Worm (Caenorhabditis elegans) whole organism, young adult: ENCODE results near the gene pqn-32.

Source experiments
- F39B2.1 ChIP-seq: fragments of 200-800 bp; sonication (Bioruptor generic); IDR thresholded peaks from 2 replicates; pipeline ENCODE4 v1.3.6; 2022; ENCODE audit warnings: missing genetic modification reagents, missing genetic modification characterization, missing compliant biosample characterization
- F55B11.4 ChIP-seq: sonication (generic microtip); optimal IDR thresholded peaks from 2 replicates; lab custom pipeline; 2016; ENCODE audit warnings: missing compliant biosample characterization, missing genetic modification characterization, borderline replicate concordance; ENCODE audit not compliant: insufficient read depth
- aptf-3 ChIP-seq: fragments of 200-800 bp; sonication (Bioruptor generic); IDR thresholded peaks from 2 replicates; pipeline ENCODE4 v1.3.6; 2022; ENCODE audit warnings: missing genetic modification characterization, missing compliant biosample characterization
- attf-6 ChIP-seq: fragments of 200-800 bp; sonication (Bioruptor generic); IDR thresholded peaks from 2 replicates; pipeline ENCODE4 v1.3.6; 2022; ENCODE audit warnings: missing genetic modification reagents, missing genetic modification characterization, missing compliant biosample characterization
- ceh-91 ChIP-seq: fragments of 200-800 bp; sonication (Bioruptor generic); IDR thresholded peaks from 2 replicates; pipeline ENCODE4 v1.3.6; 2022; ENCODE audit warnings: missing genetic modification reagents, missing genetic modification characterization, missing compliant biosample characterization
- hlh-12 ChIP-seq: sonication (generic microtip); optimal IDR thresholded peaks from 2 replicates; lab custom pipeline; 2016; ENCODE audit warnings: missing genetic modification characterization, missing compliant biosample characterization
- snpc-4 ChIP-seq, 5 experiments: fragments of 150-350 bp in 1 of 5; sonication (generic microtip) in 4 of 5; optimal IDR thresholded peaks; 2 replicates each; lab custom pipeline; 2014 to 2018; ENCODE audit warnings: missing genetic modification characterization in 5 of 5, missing biosample characterization in 3 of 5, antibody characterized with exemption in 2 of 5, mild to moderate bottlenecking in 2 of 5, missing compliant biosample characterization in 2 of 5, missing genotype in 2 of 5, moderate library complexity in 2 of 5, missing genetic modification reagents in 1 of 5

DNA sequence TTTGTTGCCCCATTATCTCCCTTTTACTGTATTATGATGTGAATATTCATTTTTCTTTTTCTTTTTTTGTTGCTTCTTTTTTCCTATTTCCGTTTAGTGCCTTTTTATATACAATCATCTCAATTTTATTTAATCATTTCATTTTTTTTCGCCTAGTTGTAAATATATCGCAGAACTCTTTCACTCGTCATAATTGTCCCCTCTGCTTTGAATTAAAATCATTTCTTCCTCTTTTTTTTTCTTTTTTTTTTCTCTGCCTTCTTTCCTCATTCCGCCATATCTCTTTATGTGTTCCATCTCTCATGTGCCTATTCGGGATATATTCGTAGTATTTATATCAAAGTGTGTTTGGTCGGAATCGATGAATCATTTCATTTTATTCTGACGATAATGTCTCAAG lies 16.7 kb upstream of the pqn-32 start, which contains the start of gene Y81G3A.4:
- no peak for TF ChIP-seq attf-6 (GFP tag; lab: Robert Waterston, UW)
- no peak for TF ChIP-seq F55B11.4 (tag; lab: Kevin White, UChicago)
- no peak for TF ChIP-seq aptf-3 (GFP tag; lab: Robert Waterston, UW)
- no peak for TF ChIP-seq hlh-12 (tag; lab: Kevin White, UChicago)
- no peak for TF ChIP-seq F39B2.1 (GFP tag; lab: Robert Waterston, UW)
- no peak for TF ChIP-seq snpc-4 (GFP tag; optimal IDR thresholded peaks at IDR 0.05; lab: Kevin White, UChicago)
- no peak for TF ChIP-seq snpc-4 (tag; optimal IDR thresholded peaks at IDR 0.05; lab: Kevin White, UChicago)
- no peak for TF ChIP-seq ceh-91
